Worm (Caenorhabditis elegans) whole organism, young adult: ENCODE data around the gene ZK1240.11.

ENCODE experiments used
- F23B12.7 ChIP-seq: sonication (generic microtip); optimal IDR thresholded peaks from 2 replicates; lab custom pipeline; 2017; ENCODE audit warnings: missing genetic modification characterization, mild to moderate bottlenecking, missing compliant biosample characterization, antibody characterized with exemption, moderate library complexity; ENCODE audit not compliant: insufficient read depth
- F37B4.10 ChIP-seq: fragments of 200-800 bp; sonication (Bioruptor generic); IDR thresholded peaks from 2 replicates; pipeline ENCODE4 v1.3.6; 2022; ENCODE audit warnings: missing genetic modification characterization, missing compliant biosample characterization
- K11D2.4 ChIP-seq: fragments of 200-800 bp; sonication (Bioruptor generic); IDR thresholded peaks from 2 replicates; pipeline ENCODE4 v1.3.6; 2022; ENCODE audit warnings: missing genetic modification reagents, missing genetic modification characterization, missing compliant biosample characterization
- T07F8.4 ChIP-seq: sonication (generic microtip); optimal IDR thresholded peaks from 2 replicates; lab custom pipeline; 2016; ENCODE audit warnings: mild to moderate bottlenecking, missing genetic modification characterization, moderate library complexity, missing compliant biosample characterization
- Y79H2A.3 ChIP-seq: fragments of 200-800 bp; sonication (Bioruptor generic); conservative IDR thresholded peaks from 2 replicates; pipeline ENCODE4 v1.3.6; 2022; ENCODE audit warnings: missing genetic modification reagents, missing genetic modification characterization, missing compliant biosample characterization
- akir-1 ChIP-seq: fragments of 200-800 bp; sonication (Bioruptor generic); optimal IDR thresholded peaks from 2 replicates; lab custom pipeline; 2018; ENCODE audit warnings: mild to moderate bottlenecking, missing genetic modification characterization, moderate library complexity, missing compliant biosample characterization
- atf-7 ChIP-seq: sonication (generic microtip); optimal IDR thresholded peaks from 2 replicates; lab custom pipeline; 2017; ENCODE audit warnings: mild to moderate bottlenecking, missing genetic modification characterization, missing compliant biosample characterization
- attf-3 ChIP-seq: fragments of 200-800 bp; sonication (Bioruptor generic); conservative IDR thresholded peaks from 2 replicates; pipeline ENCODE4 v1.3.6; 2022; ENCODE audit warnings: missing genetic modification reagents, missing genetic modification characterization, missing compliant biosample characterization
- attf-5 ChIP-seq: fragments of 200-800 bp; sonication (Bioruptor generic); optimal IDR thresholded peaks from 2 replicates; lab custom pipeline; 2018; ENCODE audit warnings: mild to moderate bottlenecking, missing genetic modification characterization, missing compliant biosample characterization
- cebp-1 ChIP-seq, 2 experiments: fragments of 200-800 bp in 1 of 2; sonication (Bioruptor generic) in 1 of 2; sonication (generic microtip) in 1 of 2; IDR thresholded peaks in 1 of 2; optimal IDR thresholded peaks in 1 of 2; 2 replicates each; pipeline versions ENCODE4 v1.3.6 to Lab custom; 2017 to 2022; ENCODE audit warnings: missing compliant biosample characterization in 2 of 2, missing genetic modification characterization in 2 of 2, mild to moderate bottlenecking in 1 of 2, missing genetic modification reagents in 1 of 2, moderate library complexity in 1 of 2
- ceh-27 ChIP-seq: fragments of 200-800 bp; sonication (Bioruptor generic); optimal IDR thresholded peaks from 2 replicates; lab custom pipeline; 2018; ENCODE audit warnings: mild to moderate bottlenecking, missing genetic modification characterization, moderate library complexity, missing compliant biosample characterization
- dpl-1 ChIP-seq: fragments of 150-350 bp; optimal IDR thresholded peaks from 2 replicates; lab custom pipeline; 2014; ENCODE audit warnings: missing biosample characterization, missing genetic modification reagents, missing genetic modification characterization
- egrh-3 ChIP-seq: fragments of 200-800 bp; sonication (Bioruptor generic); IDR thresholded peaks from 2 replicates; pipeline ENCODE4 v1.3.6; 2022; ENCODE audit warnings: missing genetic modification reagents, missing genetic modification characterization, missing compliant biosample characterization
- hmg-1.2 ChIP-seq: fragments of 200-800 bp; sonication (Bioruptor generic); IDR thresholded peaks from 2 replicates; pipeline ENCODE4 v1.3.6; 2022; ENCODE audit warnings: missing genetic modification reagents, missing genetic modification characterization, missing compliant biosample characterization
- lir-1 ChIP-seq: fragments of 200-800 bp; sonication (Bioruptor generic); conservative IDR thresholded peaks from 2 replicates; pipeline ENCODE4 v1.3.6; 2022; ENCODE audit warnings: missing genetic modification reagents, missing genetic modification characterization, missing compliant biosample characterization
- nfyb-1 ChIP-seq: fragments of 200-800 bp; sonication (Bioruptor generic); IDR thresholded peaks from 2 replicates; pipeline ENCODE4 v1.3.6; 2022; ENCODE audit warnings: missing genetic modification reagents, missing genetic modification characterization, missing compliant biosample characterization
- nhr-80 ChIP-seq: sonication (generic microtip); optimal IDR thresholded peaks from 2 replicates; lab custom pipeline; 2016; ENCODE audit warnings: missing genetic modification characterization, missing compliant biosample characterization
- rec-8 ChIP-seq, 2 experiments: sonication (generic microtip); optimal IDR thresholded peaks; 2 replicates each; lab custom pipeline; 2016; ENCODE audit warnings: mild to moderate bottlenecking in 2 of 2, missing genetic modification characterization in 2 of 2, missing genetic modification reagents in 2 of 2, missing genotype in 2 of 2, missing biosample characterization in 1 of 2, missing compliant biosample characterization in 1 of 2, moderate library complexity in 1 of 2
- rpc-1 ChIP-seq, 2 experiments: fragments of 150-350 bp in 1 of 2; sonication (generic microtip) in 1 of 2; optimal IDR thresholded peaks; 2 replicates each; lab custom pipeline; 2014 to 2018; ENCODE audit warnings: missing biosample characterization in 1 of 2, missing genetic modification characterization in 1 of 2, missing genetic modification reagents in 1 of 2, missing genotype in 1 of 2
- snpc-3.4 ChIP-seq: sonication (generic microtip); optimal IDR thresholded peaks from 2 replicates; lab custom pipeline; 2017; ENCODE audit warnings: missing genetic modification characterization, mild to moderate bottlenecking, missing compliant biosample characterization, antibody characterized with exemption, moderate library complexity, missing genotype, missing genetic modification reagents
- sptf-2 ChIP-seq: fragments of 200-800 bp; sonication (Bioruptor generic); optimal IDR thresholded peaks from 2 replicates; lab custom pipeline; 2018; ENCODE audit warnings: mild to moderate bottlenecking, missing genetic modification characterization, missing compliant biosample characterization
- tbp1 ChIP-seq: fragments of 200-800 bp; sonication (Bioruptor generic); optimal IDR thresholded peaks from 2 replicates; lab custom pipeline; 2018; ENCODE audit warnings: mild to moderate bottlenecking, missing genetic modification characterization, missing compliant biosample characterization
- tbx-9 ChIP-seq: sonication (generic microtip); optimal IDR thresholded peaks from 2 replicates; lab custom pipeline; 2016; ENCODE audit warnings: borderline replicate concordance, missing genetic modification characterization, inconsistent platforms, missing compliant biosample characterization
- tlf-1 ChIP-seq: fragments of 200-800 bp; sonication (Bioruptor generic); optimal IDR thresholded peaks from 2 replicates; lab custom pipeline; 2018; ENCODE audit warnings: mild to moderate bottlenecking, missing genetic modification characterization, missing compliant biosample characterization
- unc-62 ChIP-seq: fragments of 150-350 bp; optimal IDR thresholded peaks from 2 replicates; lab custom pipeline; 2014; ENCODE audit warnings: missing biosample characterization, missing genetic modification reagents, missing genetic modification characterization
- ztf-25 ChIP-seq: fragments of 200-800 bp; sonication (Bioruptor generic); IDR thresholded peaks from 2 replicates; pipeline ENCODE4 v1.3.6; 2022; ENCODE audit warnings: missing genetic modification reagents, missing genetic modification characterization, missing compliant biosample characterization

The ZK1240.11 gene

DNA sequence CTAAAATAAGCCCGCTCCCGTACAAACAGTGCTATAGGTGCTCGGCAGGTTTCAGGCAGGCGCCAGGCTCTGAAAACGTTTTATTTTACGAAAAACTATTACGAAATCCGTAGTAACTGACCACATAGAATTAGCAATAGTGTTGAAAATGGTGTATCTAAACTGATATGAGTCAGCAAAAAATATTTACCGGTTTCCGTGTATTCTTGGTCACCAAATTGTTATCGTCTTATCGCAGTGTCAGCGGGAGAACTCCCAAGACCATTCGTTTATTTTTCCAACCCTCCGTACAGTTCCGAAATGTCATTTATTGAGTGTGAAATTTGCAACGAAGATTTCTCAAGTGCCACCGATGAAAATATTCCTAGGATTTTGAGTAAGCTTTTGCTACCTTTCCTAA, 7.2 kb downstream of the ZK1240.11 start, which contains the start of gene F43C11.8:
TSS of gene F43C11.8 (plus strand) at position 301 of the 400 bp plus-strand sequence.
- TF ChIP-seq T07F8.4 (no peak), nhr-80 (tag; lab: Kevin White, UChicago) (peak; percentile 6), nfyb-1 (GFP tag; lab: Robert Waterston, UW) (no peak)

DNA sequence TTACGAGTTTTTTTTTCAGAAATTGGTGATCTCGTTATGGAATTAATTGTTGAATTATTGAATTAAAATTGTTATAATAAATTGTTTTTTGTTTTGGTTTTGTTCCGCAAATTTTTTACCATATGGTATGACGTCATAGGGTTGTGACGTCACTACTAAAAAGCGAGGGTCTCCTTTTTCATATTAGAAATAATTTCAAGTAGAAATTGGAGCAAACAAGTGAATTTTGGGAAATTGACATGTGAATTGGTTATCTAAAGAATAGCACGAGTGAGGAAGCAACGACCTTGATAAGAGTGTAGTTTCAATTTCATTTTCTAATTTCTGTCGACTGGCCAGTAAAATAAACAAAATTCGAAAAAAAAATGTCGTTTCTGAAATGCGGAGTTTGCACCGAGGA, 10.5 kb downstream of the ZK1240.11 start, which contains the start of gene F43C11.7:
TSS of gene F43C11.7 (plus strand) at position 326 of the 400 bp plus-strand sequence.
- peak; percentile 84 for TF ChIP-seq nhr-80 (tag; lab: Kevin White, UChicago)
- no peak for TF ChIP-seq snpc-3.4 (tag; lab: Kevin White, UChicago)
- no peak for TF ChIP-seq cebp-1 (GFP tag; IDR thresholded peaks at IDR 0.05; lab: Robert Waterston, UW)
- peak; percentile 27 for TF ChIP-seq cebp-1 (tag; optimal IDR thresholded peaks at IDR 0.05; lab: Kevin White, UChicago)
- no peak for TF ChIP-seq ztf-25 (GFP tag; lab: Robert Waterston, UW)
- peak; percentile 37 for TF ChIP-seq unc-62 (GFP tag; lab: Kevin White, UChicago)
- TF ChIP-seq atf-7 (tag; lab: Kevin White, UChicago): peak; percentile 87
- TF ChIP-seq, all 124 proteins: peak for 4

DNA sequence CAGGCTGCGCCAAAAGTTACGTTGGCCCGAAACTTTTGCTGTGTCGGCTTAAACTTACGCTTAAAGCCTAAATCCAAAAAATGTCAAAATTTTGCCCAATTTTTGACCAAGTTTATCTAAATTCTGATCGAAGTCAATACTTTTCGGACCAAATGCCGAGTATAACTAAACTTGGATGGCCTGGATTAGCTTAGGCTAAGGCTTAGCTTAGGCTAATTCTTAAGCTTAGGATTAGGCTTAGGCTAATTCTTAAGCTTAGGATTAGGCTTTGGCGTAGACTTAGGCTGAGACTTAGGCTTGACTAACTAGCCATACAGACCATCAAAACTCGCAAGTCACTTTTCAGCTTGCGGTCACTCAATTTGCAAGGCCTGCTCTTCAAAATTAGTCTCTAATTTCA, 11.1 kb downstream of the ZK1240.11 start:
- TF ChIP-seq sptf-2 (GFP tag; lab: Kevin White, UChicago) (no peak), rec-8 (tag; optimal IDR thresholded peaks at IDR 0.05; lab: Kevin White, UChicago) (no peak), rpc-1 (optimal IDR thresholded peaks at IDR 0.05; lab: Kevin White, UChicago) (no peak), rpc-1 (tag; optimal IDR thresholded peaks at IDR 0.05; lab: Kevin White, UChicago) (no peak), akir-1 (no peak), tbx-9 (tag; lab: Kevin White, UChicago) (no peak), K11D2.4 (GFP tag; lab: Robert Waterston, UW) (no peak), tbp1 (no peak), Y79H2A.3 (GFP tag; lab: Robert Waterston, UW) (no peak), ceh-27 (no peak)
- TF ChIP-seq, all 124 proteins: peak for 0

DNA sequence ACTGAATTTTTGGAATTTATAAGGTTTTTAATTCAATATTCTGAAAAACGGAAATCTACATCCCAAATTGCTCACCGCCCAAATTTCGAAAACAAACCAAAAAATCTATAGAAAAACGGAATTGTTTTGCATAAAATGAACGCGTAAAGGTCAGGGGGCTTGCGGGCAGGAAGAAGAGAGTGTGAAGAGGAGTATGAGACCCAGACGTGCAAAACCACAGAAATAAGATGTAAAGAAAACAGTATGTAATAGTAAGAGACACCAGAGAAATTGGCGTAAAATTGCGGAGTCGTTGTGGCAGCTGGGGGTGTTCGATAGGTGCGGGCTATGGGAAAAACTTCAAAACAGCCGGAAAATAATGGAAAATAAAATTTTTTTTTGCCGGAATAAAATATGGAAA, 15.9 kb downstream of the ZK1240.11 start:
- no peak for TF ChIP-seq lir-1 (GFP tag; lab: Robert Waterston, UW)
- TF ChIP-seq cebp-1 (GFP tag; IDR thresholded peaks at IDR 0.05; lab: Robert Waterston, UW): no peak
- TF ChIP-seq cebp-1 (tag; optimal IDR thresholded peaks at IDR 0.05; lab: Kevin White, UChicago): no peak
- TF ChIP-seq hmg-1.2 (GFP tag; lab: Robert Waterston, UW): peak; percentile 47; the same call in 1 of the 2 replicates
- TF ChIP-seq T07F8.4: no peak
- TF ChIP-seq, all 124 proteins: peak for 1

DNA sequence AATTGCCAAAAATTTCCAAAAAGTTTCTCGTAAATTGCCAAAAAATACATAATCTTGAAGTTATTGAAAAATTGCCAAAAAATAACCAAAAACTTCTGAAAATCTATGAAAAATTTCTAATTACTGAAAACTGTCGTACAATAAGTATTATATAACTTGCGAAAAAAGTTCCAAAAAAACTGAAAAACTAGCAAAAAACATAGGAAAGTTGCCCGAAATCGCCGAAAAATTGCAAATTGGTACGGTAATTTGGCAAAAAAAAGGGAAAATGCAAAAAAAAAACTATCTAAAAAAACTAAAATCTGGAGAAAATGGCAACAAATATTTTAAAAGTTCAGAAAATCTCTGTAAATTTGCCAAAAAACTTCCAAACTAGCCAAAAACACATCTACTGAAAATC, 16.5 kb downstream of the ZK1240.11 start, which contains the start of gene enri-1:
TSS of gene enri-1 (minus strand) at position 101 of the 400 bp plus-strand sequence.
- no peak for TF ChIP-seq F37B4.10 (GFP tag; lab: Robert Waterston, UW)
- no peak for TF ChIP-seq dpl-1 (GFP tag; lab: Kevin White, UChicago)
- no peak for TF ChIP-seq egrh-3 (GFP tag; lab: Robert Waterston, UW)
- TF ChIP-seq F23B12.7: no peak

DNA sequence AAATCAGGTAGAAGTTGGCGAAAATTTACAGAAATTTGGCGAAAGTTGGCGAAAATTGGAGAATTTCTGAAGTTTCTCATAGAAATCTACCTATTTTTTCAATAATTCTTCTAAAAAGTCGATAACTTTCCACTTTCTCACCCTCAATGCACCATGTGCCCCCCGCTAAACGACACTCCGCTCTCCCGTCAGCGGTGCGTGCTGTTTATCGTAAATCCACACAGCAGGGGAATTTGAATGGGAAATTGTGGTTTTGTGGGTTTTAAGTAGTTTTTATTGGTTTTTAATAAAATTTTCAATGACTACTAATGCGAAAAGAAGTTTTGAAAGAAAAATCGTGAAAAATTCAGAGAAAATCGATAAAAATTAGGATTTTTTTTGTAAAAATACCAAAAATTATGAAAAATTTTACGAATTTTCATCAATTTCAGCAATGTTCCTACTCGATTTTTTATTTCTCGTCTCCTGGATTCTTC, 17.0 kb downstream of the ZK1240.11 start, which contains the start of gene F43C11.6:
TSS of gene F43C11.6 (plus strand) at position 426 of the 476 bp plus-strand sequence.
- TF ChIP-seq attf-5 (GFP tag; lab: Kevin White, UChicago) (peak; percentile 25), attf-3 (GFP tag; lab: Robert Waterston, UW) (peak; percentile 89), tlf-1 (GFP tag; lab: Kevin White, UChicago) (no peak)
